Worm (Caenorhabditis elegans): ENCODE measurements around the gene Y71H2AM.25.

DNA sequence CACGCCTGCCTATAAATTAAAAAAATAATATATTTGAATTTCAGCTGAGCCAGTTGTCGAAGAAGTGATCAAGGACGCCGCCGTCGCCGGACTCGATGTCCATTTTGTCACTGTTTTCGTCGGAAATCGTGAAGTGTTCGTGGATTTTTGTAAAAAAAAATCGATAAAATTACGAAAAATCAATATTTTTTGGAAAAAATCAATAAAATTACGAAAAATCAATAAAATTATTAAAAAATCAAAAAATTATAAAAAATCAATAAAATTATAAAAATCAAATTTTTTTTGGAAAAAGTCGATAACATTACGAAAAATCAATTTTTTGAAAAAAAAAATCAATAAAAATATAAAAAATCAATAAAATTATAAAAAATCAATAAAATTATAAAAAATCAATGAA is 32.7 kb downstream of the Y71H2AM.25 start:
- TF ChIP-seq tbx-11 (GFP tag; IDR thresholded peaks at IDR 0.05): no peak
- TF ChIP-seq B0310.2 (tag; optimal IDR thresholded peaks at IDR 0.05): no peak

Measured in whole organism, early embryonic.